Worm (Caenorhabditis elegans) whole organism, late embryonic: ENCODE data around the gene leo-1.

Experiments used
- ama-1 ChIP-seq: fragments of 150-350 bp; optimal IDR thresholded peaks from 2 replicates; lab custom pipeline; 2014
- ceh-9 ChIP-seq: sonication (generic microtip); optimal IDR thresholded peaks from 2 replicates; lab custom pipeline; 2016; ENCODE audit warnings: mild to moderate bottlenecking, missing genetic modification characterization, inconsistent platforms, missing compliant biosample characterization
- elt-2 ChIP-seq: sonication (generic microtip); optimal IDR thresholded peaks from 2 replicates; lab custom pipeline; 2016; ENCODE audit warnings: missing genetic modification reagents, missing genetic modification characterization, missing compliant biosample characterization
- elt-4 ChIP-seq: sonication (generic microtip); optimal IDR thresholded peaks from 2 replicates; lab custom pipeline; 2016; ENCODE audit warnings: missing genetic modification characterization, missing compliant biosample characterization
- nhr-232 ChIP-seq: sonication (generic microtip); optimal IDR thresholded peaks from 2 replicates; lab custom pipeline; 2016; ENCODE audit warnings: missing genetic modification characterization, missing compliant biosample characterization
- pqm-1 ChIP-seq: sonication (generic microtip); optimal IDR thresholded peaks from 2 replicates; lab custom pipeline; 2016; ENCODE audit warnings: missing genetic modification characterization, missing compliant biosample characterization
- rnt-1 ChIP-seq: sonication (generic microtip); optimal IDR thresholded peaks from 2 replicates; lab custom pipeline; 2016; ENCODE audit warnings: missing genetic modification characterization, missing compliant biosample characterization
- sdc-2 ChIP-seq: sonication (generic microtip); optimal IDR thresholded peaks from 2 replicates; lab custom pipeline; 2016; ENCODE audit warnings: missing genotype, missing genetic modification characterization, missing compliant biosample characterization
- tbx-7 ChIP-seq: sonication (generic microtip); optimal IDR thresholded peaks from 2 replicates; lab custom pipeline; 2016; ENCODE audit warnings: missing genotype, missing genetic modification characterization, missing compliant biosample characterization
- unc-86 ChIP-seq: sonication (generic microtip); optimal IDR thresholded peaks from 2 replicates; lab custom pipeline; 2016; ENCODE audit warnings: missing genetic modification characterization, missing compliant biosample characterization

ce11 chrIV:11317119-11317518, 12.1 kb downstream of the leo-1 start, which contains the start of gene gspd-1:
- TF ChIP-seq rnt-1 (tag; lab: Kevin White, UChicago), result no peak
- TF ChIP-seq sdc-2 (tag; lab: Kevin White, UChicago), result no peak
- no peak for TF ChIP-seq elt-4 (tag; lab: Kevin White, UChicago)
- TF ChIP-seq elt-2 (tag; lab: Kevin White, UChicago), result no peak
- TF ChIP-seq pqm-1 (tag; lab: Kevin White, UChicago), result no peak
- no peak for TF ChIP-seq nhr-232 (tag; lab: Kevin White, UChicago)
- TF ChIP-seq unc-86 (tag; lab: Kevin White, UChicago), result no peak
- no peak for TF ChIP-seq tbx-7 (tag; lab: Kevin White, UChicago)
- TF ChIP-seq ceh-9 (tag; lab: Kevin White, UChicago), result no peak
- no peak for TF ChIP-seq ama-1 (lab: Kevin White, UChicago)
